Fruit fly (Drosophila melanogaster) whole organism, embryonic: ENCODE data around the gene eys.

Experiments used
- Abd-B ChIP-seq: fragments of 200-800 bp; sonication (Bioruptor generic); optimal IDR thresholded peaks from 2 replicates; lab custom pipeline; 2018; ENCODE audit warnings: missing biosample characterization, mild to moderate bottlenecking, missing genetic modification characterization, moderate library complexity
- Ada2b ChIP-seq: fragments of 200-800 bp; sonication (Bioruptor generic); IDR thresholded peaks from 2 replicates; pipeline ENCODE4 v1.3.6; 2022; ENCODE audit warnings: missing biosample characterization, missing genetic modification characterization
- Atf-2 ChIP-seq: fragments of 200-800 bp; sonication (Bioruptor generic); optimal IDR thresholded peaks from 2 replicates; lab custom pipeline; 2016; ENCODE audit warnings: missing biosample characterization, missing genetic modification characterization
- CG10147 ChIP-seq: fragments of 200-800 bp; sonication (Bioruptor generic); optimal IDR thresholded peaks from 2 replicates; lab custom pipeline; 2019; ENCODE audit warnings: missing biosample characterization, mild to moderate bottlenecking, missing genetic modification characterization, moderate library complexity
- CG12236 ChIP-seq: fragments of 200-800 bp; sonication (Bioruptor generic); optimal IDR thresholded peaks from 2 replicates; lab custom pipeline; 2016; ENCODE audit warnings: missing biosample characterization, missing genetic modification characterization
- CG12391 ChIP-seq: fragments of 200-800 bp; sonication (Bioruptor generic); optimal IDR thresholded peaks from 3 replicates; lab custom pipeline; 2018; ENCODE audit warnings: missing biosample characterization, mild to moderate bottlenecking, missing genetic modification characterization, moderate library complexity
- CG12659 ChIP-seq: fragments of 200-800 bp; sonication (Bioruptor generic); optimal IDR thresholded peaks from 3 replicates; lab custom pipeline; 2017; ENCODE audit warnings: mild to moderate bottlenecking, missing biosample characterization, missing genetic modification reagents, missing genetic modification characterization
- CG1529 ChIP-seq: fragments of 200-800 bp; sonication (Bioruptor generic); optimal IDR thresholded peaks from 3 replicates; lab custom pipeline; 2018; ENCODE audit warnings: missing biosample characterization, missing genetic modification characterization
- CG17186 ChIP-seq: fragments of 200-800 bp; sonication (Bioruptor generic); optimal IDR thresholded peaks from 3 replicates; lab custom pipeline; 2017; ENCODE audit warnings: missing biosample characterization, missing genetic modification reagents, missing genetic modification characterization
- CG17829 ChIP-seq: fragments of 200-800 bp; optimal IDR thresholded peaks from 2 replicates; lab custom pipeline; 2019; ENCODE audit warnings: missing biosample characterization, mild to moderate bottlenecking, missing genetic modification characterization, moderate library complexity
- CG2129 ChIP-seq: fragments of 200-800 bp; sonication (Bioruptor generic); IDR thresholded peaks from 2 replicates; pipeline ENCODE4 v1.3.6; 2022; ENCODE audit warnings: missing biosample characterization, missing genetic modification characterization; ENCODE audit not compliant: partially characterized antibody
- CG31224 ChIP-seq: fragments of 200-800 bp; sonication (Bioruptor generic); IDR thresholded peaks from 2 replicates; pipeline ENCODE4 v1.3.6; 2022; ENCODE audit warnings: missing biosample characterization, missing genetic modification characterization
- CG31441 ChIP-seq: fragments of 200-800 bp; sonication (Bioruptor generic); IDR thresholded peaks from 2 replicates; pipeline ENCODE4 v1.3.6; 2022; ENCODE audit warnings: missing biosample characterization, missing genetic modification characterization
- CG33557 ChIP-seq: fragments of 200-800 bp; sonication (Bioruptor generic); optimal IDR thresholded peaks from 2 replicates; lab custom pipeline; 2019; ENCODE audit warnings: missing biosample characterization, mild to moderate bottlenecking, missing genetic modification characterization, moderate library complexity
- CG3407 ChIP-seq: fragments of 200-800 bp; sonication (Bioruptor generic); optimal IDR thresholded peaks from 2 replicates; lab custom pipeline; 2018; ENCODE audit warnings: missing biosample characterization, mild to moderate bottlenecking, missing genetic modification characterization
- CG3847 ChIP-seq: fragments of 200-800 bp; sonication (Bioruptor generic); IDR thresholded peaks from 2 replicates; pipeline ENCODE4 v1.3.6; 2022; ENCODE audit warnings: missing biosample characterization, missing genetic modification characterization
- CG3995 ChIP-seq: fragments of 200-800 bp; sonication (Bioruptor generic); optimal IDR thresholded peaks from 3 replicates; lab custom pipeline; 2016; ENCODE audit warnings: missing biosample characterization, missing genetic modification characterization
- CG4328 ChIP-seq: fragments of 200-800 bp; sonication (Bioruptor generic); optimal IDR thresholded peaks from 3 replicates; lab custom pipeline; 2017; ENCODE audit warnings: missing biosample characterization, missing genetic modification reagents, missing genetic modification characterization
- CG6689 ChIP-seq: fragments of 200-800 bp; sonication (Bioruptor generic); IDR thresholded peaks from 2 replicates; pipeline ENCODE4 v1.3.6; 2022; ENCODE audit warnings: missing biosample characterization, missing genetic modification characterization
- CG8944 ChIP-seq: fragments of 200-800 bp; sonication (Bioruptor generic); optimal IDR thresholded peaks from 3 replicates; lab custom pipeline; 2016; ENCODE audit warnings: missing biosample characterization, missing genetic modification characterization
- CHES-1-like ChIP-seq: fragments of 200-800 bp; sonication (Bioruptor generic); optimal IDR thresholded peaks from 2 replicates; lab custom pipeline; 2016; ENCODE audit warnings: missing biosample characterization, missing genetic modification characterization
- D19B ChIP-seq: fragments of 200-800 bp; sonication (Bioruptor generic); optimal IDR thresholded peaks from 2 replicates; lab custom pipeline; 2017; ENCODE audit warnings: missing biosample characterization, mild to moderate bottlenecking, missing genetic modification characterization
- Dbx ChIP-seq: fragments of 200-800 bp; sonication (Bioruptor generic); IDR thresholded peaks from 3 replicates; pipeline ENCODE4 v1.3.6; 2022; ENCODE audit warnings: missing biosample characterization, missing genetic modification characterization
- HLH3B ChIP-seq: fragments of 200-800 bp; sonication (Bioruptor generic); IDR thresholded peaks from 2 replicates; pipeline ENCODE4 v1.3.6; 2022; ENCODE audit warnings: missing biosample characterization, missing genetic modification characterization
- Lhr ChIP-seq: fragments of 200-800 bp; sonication (Bioruptor generic); optimal IDR thresholded peaks from 3 replicates; lab custom pipeline; 2017; ENCODE audit warnings: mild to moderate bottlenecking, missing biosample characterization, missing genetic modification reagents, missing genetic modification characterization
- Nf-YB ChIP-seq: fragments of 200-800 bp; sonication (Bioruptor generic); optimal IDR thresholded peaks from 3 replicates; lab custom pipeline; 2019; ENCODE audit warnings: missing biosample characterization, mild to moderate bottlenecking, missing genetic modification characterization, moderate library complexity
- Ravus ChIP-seq: fragments of 200-800 bp; sonication (Bioruptor generic); IDR thresholded peaks from 2 replicates; pipeline ENCODE4 v1.3.6; 2022; ENCODE audit warnings: missing biosample characterization, missing genetic modification characterization
- Sry-δ ChIP-seq: fragments of 200-800 bp; sonication (Bioruptor generic); optimal IDR thresholded peaks from 2 replicates; lab custom pipeline; 2016; ENCODE audit warnings: missing biosample characterization, missing genetic modification characterization
- Stat92E ChIP-seq, 3 experiments: fragments of >200 bp in 2 of 3; fragments of 200-800 bp in 1 of 3; sonication (Bioruptor generic) in 1 of 3; optimal IDR thresholded peaks; 2 replicates each; lab custom pipeline; 2017 to 2019; ENCODE audit warnings: missing biosample characterization in 3 of 3, missing genetic modification characterization in 3 of 3, mild to moderate bottlenecking in 1 of 3, moderate library complexity in 1 of 3
- Xrp1 ChIP-seq: fragments of 200-800 bp; sonication (Bioruptor generic); IDR thresholded peaks from 2 replicates; pipeline ENCODE4 v1.3.6; 2022; ENCODE audit warnings: missing biosample characterization, missing genetic modification characterization
- ash1 ChIP-seq: fragments of 200-800 bp; sonication (Bioruptor generic); optimal IDR thresholded peaks from 2 replicates; lab custom pipeline; 2018; ENCODE audit warnings: missing biosample characterization, mild to moderate bottlenecking, missing genetic modification characterization
- caup ChIP-seq: fragments of 200-800 bp; sonication (Bioruptor generic); optimal IDR thresholded peaks from 3 replicates; lab custom pipeline; 2017; ENCODE audit warnings: missing biosample characterization, mild to moderate bottlenecking, missing genetic modification characterization, moderate library complexity; ENCODE audit not compliant: severe bottlenecking
- chn ChIP-seq: fragments of 200-800 bp; sonication (Bioruptor generic); optimal IDR thresholded peaks from 2 replicates; lab custom pipeline; 2016; ENCODE audit warnings: missing biosample characterization, missing genetic modification characterization
- dan ChIP-seq: fragments of 200-800 bp; sonication (Bioruptor generic); IDR thresholded peaks from 2 replicates; pipeline ENCODE4 v1.3.6; 2022; ENCODE audit warnings: missing biosample characterization, missing genetic modification characterization
- dimm ChIP-seq: fragments of 200-800 bp; sonication (Bioruptor generic); IDR thresholded peaks from 2 replicates; pipeline ENCODE4 v1.3.6; 2022; ENCODE audit warnings: missing biosample characterization, missing genetic modification characterization
- exex ChIP-seq: fragments of 200-800 bp; sonication (Bioruptor generic); optimal IDR thresholded peaks from 4 replicates; lab custom pipeline; 2018; ENCODE audit warnings: missing biosample characterization, mild to moderate bottlenecking, missing genetic modification characterization, moderate library complexity
- fu2 ChIP-seq: fragments of 200-800 bp; sonication (Bioruptor generic); optimal IDR thresholded peaks from 2 replicates; lab custom pipeline; 2016; ENCODE audit warnings: missing biosample characterization, missing genetic modification characterization
- gce ChIP-seq: fragments of 200-800 bp; sonication (Bioruptor generic); IDR thresholded peaks from 3 replicates; pipeline ENCODE4 v1.3.6; 2022; ENCODE audit warnings: missing biosample characterization, missing genetic modification characterization
- ham ChIP-seq: fragments of 200-800 bp; sonication (Bioruptor generic); IDR thresholded peaks from 2 replicates; pipeline ENCODE4 v1.3.6; 2022; ENCODE audit warnings: missing biosample characterization, missing genetic modification characterization
- hbn ChIP-seq: fragments of 200-800 bp; sonication (Bioruptor generic); IDR thresholded peaks from 2 replicates; pipeline ENCODE4 v1.3.6; 2022; ENCODE audit warnings: missing biosample characterization, missing genetic modification characterization; ENCODE audit not compliant: partially characterized antibody
- lilli ChIP-seq: fragments of 200-800 bp; sonication (Bioruptor generic); optimal IDR thresholded peaks from 3 replicates; lab custom pipeline; 2016; ENCODE audit warnings: missing biosample characterization, missing genetic modification characterization
- sob ChIP-seq: fragments of 200-800 bp; sonication (Bioruptor generic); IDR thresholded peaks from 2 replicates; pipeline ENCODE4 v1.3.6; 2022; ENCODE audit warnings: missing biosample characterization, missing genetic modification characterization
- tio ChIP-seq: fragments of 200-800 bp; sonication (Bioruptor generic); optimal IDR thresholded peaks from 2 replicates; lab custom pipeline; 2017; ENCODE audit warnings: missing biosample characterization, missing genetic modification characterization, inconsistent platforms
- vfl ChIP-seq: fragments of 200-800 bp; sonication (Bioruptor generic); optimal IDR thresholded peaks from 2 replicates; lab custom pipeline; 2016; ENCODE audit warnings: missing biosample characterization, missing genetic modification characterization
- wek ChIP-seq: fragments of 200-800 bp; sonication (Bioruptor generic); optimal IDR thresholded peaks from 3 replicates; lab custom pipeline; 2018; ENCODE audit warnings: missing biosample characterization, mild to moderate bottlenecking, missing genetic modification characterization, moderate library complexity

Gene eys

dm6 chr2L:2380805-2381204 lies 69.3 kb downstream of the eys start, which contains the start of gene Eogt (continued):
- TF ChIP-seq CG6689 (peak; percentile 97), CG12391 (tag; lab: Kevin White, UChicago) (peak; percentile 96), CG17829 (tag; lab: Kevin White, UChicago) (peak; percentile 93), Sry-δ (GFP tag; lab: Kevin White, UChicago) (peak; percentile 29), CG10147 (peak; percentile 85), CHES-1-like (GFP tag; lab: Kevin White, UChicago) (peak; percentile 37), ham (peak; percentile 85; the same call in 1 of the 2 replicates), Nf-YB (GFP tag; lab: Kevin White, UChicago) (peak; percentile 77), Atf-2 (GFP tag; lab: Kevin White, UChicago) (peak; percentile 65), lilli (GFP tag; lab: Kevin White, UChicago) (peak; percentile 92), CG17186 (peak; percentile 64), HLH3B (GFP tag; lab: Robert Waterston, UW) (peak; percentile 96), dimm (peak; percentile 93), CG12236 (GFP tag; lab: Kevin White, UChicago) (peak; percentile 23), Dbx (GFP tag; lab: Robert Waterston, UW) (peak; percentile 95), CG8944 (peak; percentile 68), CG3995 (peak; percentile 26), CG33557 (GFP tag; lab: Kevin White, UChicago) (peak; percentile 92), tio (GFP tag; lab: Kevin White, UChicago) (peak; percentile 88), CG3847 (GFP tag; lab: Robert Waterston, UW) (peak; percentile 95), vfl (peak; percentile 73), CG12659 (peak; percentile 95), caup (GFP tag; lab: Kevin White, UChicago) (peak; percentile 83), CG31441 (peak; percentile 86), gce (peak; percentile 95), Lhr (GFP tag; lab: Kevin White, UChicago) (peak; percentile 91), CG1529 (GFP tag; lab: Kevin White, UChicago) (peak; percentile 78), dan (peak; percentile 89), fu2 (peak; percentile 63), CG4328 (peak; percentile 60), CG3407 (GFP tag; lab: Kevin White, UChicago) (peak; percentile 86), ash1 (GFP tag; lab: Kevin White, UChicago) (no peak), wek (peak; percentile 75), chn (GFP tag; lab: Kevin White, UChicago) (peak; percentile 86), Ada2b (GFP tag; lab: Robert Waterston, UW) (peak; percentile 95), sob (GFP tag; lab: Robert Waterston, UW) (peak; percentile 96), CG2129 (GFP tag; lab: Robert Waterston, UW) (no peak), Xrp1 (GFP tag; lab: Robert Waterston, UW) (peak; percentile 98), Ravus (GFP tag; lab: Robert Waterston, UW) (peak; percentile 85), D19B (peak; percentile 68), Stat92E (GFP tag; optimal IDR thresholded peaks at IDR 0.05; lab: Kevin White, UChicago) (peak in 1 of 3 experiments; percentile 79), hbn (GFP tag; lab: Robert Waterston, UW) (no peak), exex (tag; lab: Kevin White, UChicago) (peak; percentile 45), Abd-B (GFP tag; lab: Kevin White, UChicago) (peak; percentile 94), CG31224 (GFP tag; lab: Robert Waterston, UW) (peak; percentile 90)
- TF ChIP-seq, all 482 proteins: peak for 411
